Fruit fly (Drosophila melanogaster) whole organism, pupa: Measurements from ENCODE around the gene KP78b.

ENCODE experiments used
- CG10348 ChIP-seq: fragments of 200-800 bp; sonication (Bioruptor generic); IDR thresholded peaks from 2 replicates; pipeline ENCODE4 v1.3.6; 2022; ENCODE audit warnings: missing biosample characterization, missing genetic modification characterization
- CG15710 ChIP-seq: fragments of 200-800 bp; sonication (Bioruptor generic); optimal IDR thresholded peaks from 2 replicates; lab custom pipeline; 2018; ENCODE audit warnings: missing biosample characterization, mild to moderate bottlenecking, missing genetic modification characterization, moderate library complexity
- CG32121 ChIP-seq: fragments of 200-800 bp; sonication (Bioruptor generic); IDR thresholded peaks from 2 replicates; pipeline ENCODE4 v1.3.6; 2022; ENCODE audit warnings: missing biosample characterization, missing genetic modification characterization
- EcR ChIP-seq: fragments of 200-800 bp; sonication (Bioruptor generic); optimal IDR thresholded peaks from 3 replicates; lab custom pipeline; 2019; ENCODE audit warnings: missing biosample characterization, missing genetic modification characterization, mild to moderate bottlenecking, moderate library complexity, missing genetic modification reagents
- fd96Ca ChIP-seq: fragments of 200-800 bp; sonication (Bioruptor generic); IDR thresholded peaks from 3 replicates; pipeline ENCODE4 v1.3.6; 2022; ENCODE audit warnings: missing biosample characterization, missing genetic modification characterization
- gl ChIP-seq: fragments of 200-800 bp; sonication (Bioruptor generic); optimal IDR thresholded peaks from 2 replicates; lab custom pipeline; 2018; ENCODE audit warnings: missing biosample characterization, mild to moderate bottlenecking, missing genetic modification characterization

DNA sequence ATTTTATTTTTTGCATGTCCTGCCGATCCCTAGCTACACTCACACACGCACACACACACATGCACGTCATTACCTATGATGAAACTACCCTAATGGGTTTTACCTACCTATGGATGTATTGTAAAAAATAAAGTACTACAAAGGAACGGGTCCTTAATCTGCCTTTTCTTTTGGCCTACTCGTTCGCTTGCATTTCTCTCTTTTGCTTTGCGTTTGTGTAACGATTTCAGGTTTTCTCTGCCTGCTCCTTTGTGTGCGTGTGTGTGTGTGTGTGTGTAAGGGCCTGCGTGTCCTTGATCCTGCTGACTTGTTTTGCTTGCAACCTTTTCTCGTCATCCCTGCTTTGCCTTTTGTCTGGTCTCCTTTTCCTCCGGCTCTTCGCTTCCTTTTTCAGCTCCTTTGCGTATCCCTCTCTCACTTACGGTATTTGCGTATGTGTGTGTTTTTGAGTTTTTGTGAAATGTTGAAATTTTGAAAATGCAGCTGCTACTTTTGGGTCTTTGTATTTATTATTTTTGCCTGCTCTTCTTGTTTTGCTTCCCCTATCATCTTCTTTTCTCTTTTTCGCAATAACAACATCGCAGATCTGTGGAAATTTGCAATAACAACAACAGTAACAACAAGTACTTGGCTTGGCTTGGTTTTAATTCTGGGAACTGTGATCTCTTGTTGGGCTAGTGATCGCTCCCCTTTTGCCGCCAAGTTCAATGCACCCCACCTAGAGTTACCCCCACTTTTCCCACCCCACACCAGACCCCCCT lies 1.0 kb downstream of the KP78b start:
- TF ChIP-seq gl (tag; lab: Kevin White, UChicago) (no peak), fd96Ca (GFP tag; lab: Robert Waterston, UW) (no peak), CG32121 (no peak), EcR (GFP tag; lab: Kevin White, UChicago) (peak; percentile 87), CG15710 (tag; lab: Kevin White, UChicago) (no peak), CG10348 (no peak)
